Fruit fly (Drosophila melanogaster): ENCODE measurements around the gene rogdi.
A peak's percentile ranks its signal among the peaks of the same experiment; 100 is the strongest.

The rogdi gene

DNA sequence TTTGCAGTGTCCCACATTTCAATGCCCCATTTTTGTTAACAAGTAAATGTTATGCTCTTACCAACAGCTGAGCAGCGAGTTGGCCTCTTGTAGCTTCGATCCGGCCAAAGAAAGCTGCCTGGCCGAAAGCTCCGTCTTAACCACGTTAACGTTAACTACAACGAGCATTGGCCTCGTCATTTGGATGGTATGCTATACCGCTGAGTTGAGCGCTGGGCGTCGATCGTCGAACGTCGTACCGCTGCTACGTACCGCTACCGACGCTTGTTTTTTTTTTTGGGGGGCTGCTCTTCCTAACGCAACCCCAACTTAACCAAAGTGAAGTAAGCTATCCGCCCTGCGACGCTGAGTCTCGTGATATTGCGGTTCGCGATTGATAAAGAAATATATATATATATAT is at the start of gene rogdi:
Gene rogdi, plus strand, starts transcription at position 199 of the 400 bp plus-strand sequence.
- no peak for TF ChIP-seq CG8301 (tag; optimal IDR thresholded peaks at IDR 0.05)
- no peak for TF ChIP-seq CG8159 (tag; optimal IDR thresholded peaks at IDR 0.05)
- TF ChIP-seq CG15710 (tag; optimal IDR thresholded peaks at IDR 0.05): no peak
- TF ChIP-seq gl (tag; optimal IDR thresholded peaks at IDR 0.05): no peak
- TF ChIP-seq CG13204 (GFP tag; optimal IDR thresholded peaks at IDR 0.05): no peak
- TF ChIP-seq Pif1A (GFP tag; optimal IDR thresholded peaks at IDR 0.05): no peak
- no peak for TF ChIP-seq CG17806 (tag; optimal IDR thresholded peaks at IDR 0.05)
- no peak for TF ChIP-seq CG34367 (tag; optimal IDR thresholded peaks at IDR 0.05)
- TF ChIP-seq CG4496 (GFP tag; IDR thresholded peaks at IDR 0.05): no peak
- no peak for TF ChIP-seq D1 (tag; optimal IDR thresholded peaks at IDR 0.05)
- no peak for TF ChIP-seq CG9948 (tag; optimal IDR thresholded peaks at IDR 0.05)
- TF ChIP-seq Snoo (tag; optimal IDR thresholded peaks at IDR 0.05): no peak
- no peak for TF ChIP-seq CG12605 (GFP tag; IDR thresholded peaks at IDR 0.05)
- TF ChIP-seq CG14655 (GFP tag; optimal IDR thresholded peaks at IDR 0.05): no peak
- no peak for TF ChIP-seq Pif1B (GFP tag; optimal IDR thresholded peaks at IDR 0.05)
- TF ChIP-seq fd96Ca (GFP tag; IDR thresholded peaks at IDR 0.05): no peak
- TF ChIP-seq rn (GFP tag; IDR thresholded peaks at IDR 0.05): no peak
- TF ChIP-seq EcR (GFP tag; optimal IDR thresholded peaks at IDR 0.05): no peak

DNA sequence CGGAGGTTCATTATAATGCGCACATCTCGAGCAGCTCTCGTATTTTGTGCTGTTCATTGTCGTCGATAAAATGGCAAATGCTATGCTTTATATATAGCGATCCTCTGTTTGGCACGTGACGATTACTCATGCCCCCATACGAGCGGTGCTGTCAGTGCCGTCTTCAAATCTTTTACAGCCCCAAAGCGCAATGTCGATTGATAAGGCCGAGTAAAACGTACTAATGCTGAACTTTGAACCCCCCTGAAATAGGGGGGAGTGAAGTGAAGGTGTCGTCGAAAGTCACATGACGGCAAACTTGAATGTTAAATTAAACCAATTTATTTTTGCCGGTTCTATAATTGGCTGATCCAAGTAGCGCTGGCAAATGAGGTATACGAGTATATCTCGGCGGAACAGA is 49.0 kb upstream of the rogdi start:
- TF ChIP-seq CG9948 (tag; optimal IDR thresholded peaks at IDR 0.05) (no peak), EcR (GFP tag; optimal IDR thresholded peaks at IDR 0.05) (no peak), rn (GFP tag; IDR thresholded peaks at IDR 0.05) (no peak), gl (tag; optimal IDR thresholded peaks at IDR 0.05) (peak; percentile 19), CG8301 (tag; optimal IDR thresholded peaks at IDR 0.05) (no peak), Snoo (tag; optimal IDR thresholded peaks at IDR 0.05) (no peak), D1 (tag; optimal IDR thresholded peaks at IDR 0.05) (no peak), CG32121 (GFP tag; IDR thresholded peaks at IDR 0.05) (no peak), CG4496 (GFP tag; IDR thresholded peaks at IDR 0.05) (0 out of 3 replicates have a peak, but pooled peaks have one; percentile 26)

dm6 chr3L:17001055-17001454 is 48.3 kb upstream of the rogdi start:
- TF ChIP-seq Pif1A (GFP tag; optimal IDR thresholded peaks at IDR 0.05): no peak
- TF ChIP-seq fd96Ca (GFP tag; IDR thresholded peaks at IDR 0.05): 0 out of 3 replicates have a peak, but pooled peaks have one; percentile 14
- TF ChIP-seq EcR (GFP tag; optimal IDR thresholded peaks at IDR 0.05): peak; percentile 21

dm6 chr3L:17002140-17002849 is 47.0 kb upstream of the rogdi start:
- no peak for TF ChIP-seq Snoo (tag; optimal IDR thresholded peaks at IDR 0.05)
- TF ChIP-seq CG14655 (GFP tag; optimal IDR thresholded peaks at IDR 0.05): no peak
- TF ChIP-seq Pif1A (GFP tag; optimal IDR thresholded peaks at IDR 0.05): no peak
- TF ChIP-seq gl (tag; optimal IDR thresholded peaks at IDR 0.05): no peak
- TF ChIP-seq CG12605 (GFP tag; IDR thresholded peaks at IDR 0.05): 0 out of 2 replicates have a peak, but pooled peaks have one; percentile 8
- no peak for TF ChIP-seq Pif1B (GFP tag; optimal IDR thresholded peaks at IDR 0.05)
- TF ChIP-seq rn (GFP tag; IDR thresholded peaks at IDR 0.05): no peak
- no peak for TF ChIP-seq fd96Ca (GFP tag; IDR thresholded peaks at IDR 0.05)
- peak; percentile 32; the same call in 1 of the 3 replicates for TF ChIP-seq CG4496 (GFP tag; IDR thresholded peaks at IDR 0.05)
- peak; percentile 82 for TF ChIP-seq EcR (GFP tag; optimal IDR thresholded peaks at IDR 0.05)
- peak; percentile 84 for TF ChIP-seq CG13204 (GFP tag; optimal IDR thresholded peaks at IDR 0.05)
- no peak for TF ChIP-seq CG17806 (tag; optimal IDR thresholded peaks at IDR 0.05)

- TF ChIP-seq rn (GFP tag; IDR thresholded peaks at IDR 0.05): no peak
- no peak for TF ChIP-seq CG10348 (GFP tag; IDR thresholded peaks at IDR 0.05)
- no peak for TF ChIP-seq CG12605 (GFP tag; IDR thresholded peaks at IDR 0.05)
- no peak for TF ChIP-seq CG8301 (tag; optimal IDR thresholded peaks at IDR 0.05)
- TF ChIP-seq CG34367 (tag; optimal IDR thresholded peaks at IDR 0.05): no peak
- 0 out of 3 replicates have a peak, but pooled peaks have one; percentile 25 for TF ChIP-seq CG4496 (GFP tag; IDR thresholded peaks at IDR 0.05)
- no peak for TF ChIP-seq CG9948 (tag; optimal IDR thresholded peaks at IDR 0.05)
These were observed 45.8 kb upstream of the rogdi start for dm6 chr3L:17003251-17004171.

DNA sequence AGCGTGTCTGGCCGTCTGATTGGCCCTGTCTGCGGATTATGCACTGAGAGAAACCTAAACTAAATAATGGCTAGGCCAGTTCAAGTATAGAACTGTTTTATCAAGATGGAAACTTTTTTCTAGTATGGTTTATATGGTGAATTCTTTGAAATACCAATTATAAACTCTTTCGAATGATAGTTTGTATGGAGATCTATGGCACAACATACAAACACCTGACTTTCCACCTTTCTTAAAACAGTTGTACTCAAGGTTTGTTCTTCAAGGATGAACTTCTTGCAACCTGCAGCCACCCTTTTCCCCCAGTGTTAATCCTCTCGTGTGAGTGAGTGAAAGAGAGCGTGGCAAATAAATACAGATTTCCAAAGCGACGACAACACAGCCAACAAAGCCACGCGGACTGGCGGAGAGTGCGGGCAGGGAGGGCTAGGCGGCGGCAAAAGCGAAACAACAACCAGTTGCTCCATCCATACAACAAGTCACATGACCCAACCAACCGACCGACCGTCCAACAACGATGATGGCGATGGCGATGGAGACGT is 45.0 kb upstream of the rogdi start:
- TF ChIP-seq CG34367 (tag; optimal IDR thresholded peaks at IDR 0.05) (peak; percentile 93), CG12605 (GFP tag; IDR thresholded peaks at IDR 0.05) (0 out of 2 replicates have a peak, but pooled peaks have one; percentile 38), EcR (GFP tag; optimal IDR thresholded peaks at IDR 0.05) (peak; percentile 76), D1 (tag; optimal IDR thresholded peaks at IDR 0.05) (peak; percentile 71), CG8159 (tag; optimal IDR thresholded peaks at IDR 0.05) (peak; percentile 97), Ets98B (GFP tag; IDR thresholded peaks at IDR 0.05) (peak; percentile 71), CG17806 (tag; optimal IDR thresholded peaks at IDR 0.05) (peak; percentile 92), gl (tag; optimal IDR thresholded peaks at IDR 0.05) (peak; percentile 70), rn (GFP tag; IDR thresholded peaks at IDR 0.05) (peak; percentile 76), CG15710 (tag; optimal IDR thresholded peaks at IDR 0.05) (peak; percentile 96), CG8301 (tag; optimal IDR thresholded peaks at IDR 0.05) (peak; percentile 85), fd96Ca (GFP tag; IDR thresholded peaks at IDR 0.05) (peak; percentile 85), Snoo (tag; optimal IDR thresholded peaks at IDR 0.05) (peak; percentile 84), CG14655 (GFP tag; optimal IDR thresholded peaks at IDR 0.05) (peak; percentile 89), CG9948 (tag; optimal IDR thresholded peaks at IDR 0.05) (peak; percentile 85), Pif1A (GFP tag; optimal IDR thresholded peaks at IDR 0.05) (peak; percentile 84), CG32121 (GFP tag; IDR thresholded peaks at IDR 0.05) (peak; percentile 85), CG4496 (GFP tag; IDR thresholded peaks at IDR 0.05) (peak; percentile 88), CG10348 (GFP tag; IDR thresholded peaks at IDR 0.05) (peak; percentile 75), CG13204 (GFP tag; optimal IDR thresholded peaks at IDR 0.05) (peak; percentile 90), Pif1B (GFP tag; optimal IDR thresholded peaks at IDR 0.05) (peak; percentile 84)
